Comparison of ENCODE assay signal across 1 worm cellular context in genomic region chrV:8661241-8661954, ce11.
TF ChIP-seq lines count a peak whose summit lies in the region.

No protein-coding gene starts in this region.

TF ChIP-seq in whole organism, L4 larva, 104 proteins besides CTCF, POLR2A, EP300 and RAD21 (continued from another document):
- peak; percentile 80; the same call in 1 of the 2 replicates for TF ChIP-seq lin-1 (GFP tag; IDR thresholded peaks at IDR 0.05; lab: Robert Waterston, UW)
- TF ChIP-seq mxl-2 (GFP tag; conservative IDR thresholded peaks at IDR 0.05; lab: Robert Waterston, UW) = no peak
- TF ChIP-seq ctbp-1 (GFP tag; IDR thresholded peaks at IDR 0.05; lab: Robert Waterston, UW) = no peak
- TF ChIP-seq jun-1 (tag; optimal IDR thresholded peaks at IDR 0.05; lab: Kevin White, UChicago) = no peak
- no peak for TF ChIP-seq nhr-111 (GFP tag; optimal IDR thresholded peaks at IDR 0.05; lab: Kevin White, UChicago)
- TF ChIP-seq tag-97 (GFP tag; IDR thresholded peaks at IDR 0.05; lab: Robert Waterston, UW) = no peak
- no peak for TF ChIP-seq egl-43 (GFP tag; IDR thresholded peaks at IDR 0.05; lab: Robert Waterston, UW)
- TF ChIP-seq nhr-10 (tag; optimal IDR thresholded peaks at IDR 0.05; lab: Kevin White, UChicago) = no peak
- TF ChIP-seq ceh-44 (GFP tag; IDR thresholded peaks at IDR 0.05; lab: Robert Waterston, UW) = no peak
- peak; percentile 89 for TF ChIP-seq dmd-6 (GFP tag; IDR thresholded peaks at IDR 0.05; lab: Robert Waterston, UW)
- TF ChIP-seq mdt-29 (GFP tag; IDR thresholded peaks at IDR 0.05; lab: Robert Waterston, UW) = no peak
- TF ChIP-seq zip-11 (GFP tag; IDR thresholded peaks at IDR 0.05; lab: Robert Waterston, UW) = no peak
- TF ChIP-seq nhr-41 (GFP tag; IDR thresholded peaks at IDR 0.05; lab: Robert Waterston, UW) = peak; percentile 69
- no peak for TF ChIP-seq ces-1 (GFP tag; optimal IDR thresholded peaks at IDR 0.05; lab: Kevin White, UChicago)
- TF ChIP-seq D1046.2 (GFP tag; IDR thresholded peaks at IDR 0.05; lab: Robert Waterston, UW) = peak; percentile 12; the same call in 1 of the 2 replicates
- peak; percentile 32 for TF ChIP-seq nhr-28 (tag; optimal IDR thresholded peaks at IDR 0.05; lab: Kevin White, UChicago)
- TF ChIP-seq nhr-102 (tag; optimal IDR thresholded peaks at IDR 0.05; lab: Kevin White, UChicago) = peak; percentile 54
- no peak for TF ChIP-seq daf-12 (tag; optimal IDR thresholded peaks at IDR 0.05; lab: Kevin White, UChicago)
- TF ChIP-seq zfp-2 (tag; optimal IDR thresholded peaks at IDR 0.05; lab: Kevin White, UChicago) = no peak
- TF ChIP-seq F37D6.2 (tag; optimal IDR thresholded peaks at IDR 0.05; lab: Kevin White, UChicago) = no peak
- no peak for TF ChIP-seq egl-27 (tag; optimal IDR thresholded peaks at IDR 0.05; lab: Kevin White, UChicago)
- no peak for TF ChIP-seq snpc-4 (tag; optimal IDR thresholded peaks at IDR 0.05; lab: Kevin White, UChicago)
- TF ChIP-seq Y5F2A.4 (GFP tag; optimal IDR thresholded peaks at IDR 0.05; lab: Kevin White, UChicago) = no peak
- TF ChIP-seq vab-7 (GFP tag; IDR thresholded peaks at IDR 0.05; lab: Robert Waterston, UW) = no peak
- no peak for TF ChIP-seq madf-9 (GFP tag; conservative IDR thresholded peaks at IDR 0.05; lab: Robert Waterston, UW)
- TF ChIP-seq nhr-6 (tag; optimal IDR thresholded peaks at IDR 0.05; lab: Kevin White, UChicago) = no peak
- TF ChIP-seq lsy-2 (tag; optimal IDR thresholded peaks at IDR 0.05; lab: Kevin White, UChicago) = no peak
- no peak for TF ChIP-seq daf-8 (GFP tag; IDR thresholded peaks at IDR 0.05; lab: Robert Waterston, UW)
- TF ChIP-seq spr-1 (tag; optimal IDR thresholded peaks at IDR 0.05; lab: Kevin White, UChicago) = no peak
- peak; percentile 82 for TF ChIP-seq dve-1 (tag; optimal IDR thresholded peaks at IDR 0.05; lab: Kevin White, UChicago; ENCODE audit: insufficient read depth)
- TF ChIP-seq zfp-3 (GFP tag; conservative IDR thresholded peaks at IDR 0.05; lab: Robert Waterston, UW) = no peak
- TF ChIP-seq zag-1 (tag; optimal IDR thresholded peaks at IDR 0.05; lab: Kevin White, UChicago) = no peak
- no peak for TF ChIP-seq dmd-8 (GFP tag; IDR thresholded peaks at IDR 0.05; lab: Robert Waterston, UW)
- no peak for TF ChIP-seq lin-38 (GFP tag; IDR thresholded peaks at IDR 0.05; lab: Robert Waterston, UW)
- no peak for TF ChIP-seq dmd-9 (GFP tag; IDR thresholded peaks at IDR 0.05; lab: Robert Waterston, UW)
- no peak for TF ChIP-seq arid-1 (GFP tag; conservative IDR thresholded peaks at IDR 0.05; lab: Robert Waterston, UW)
- no peak for TF ChIP-seq ceh-28 (tag; optimal IDR thresholded peaks at IDR 0.05; lab: Kevin White, UChicago)
- TF ChIP-seq aly-2 (tag; optimal IDR thresholded peaks at IDR 0.05; lab: Kevin White, UChicago) = no peak
- no peak for TF ChIP-seq ceh-82 (tag; optimal IDR thresholded peaks at IDR 0.05; lab: Kevin White, UChicago)
- TF ChIP-seq unc-39 (tag; optimal IDR thresholded peaks at IDR 0.05; lab: Kevin White, UChicago) = no peak
- TF ChIP-seq T26A8.4 (GFP tag; IDR thresholded peaks at IDR 0.05; lab: Robert Waterston, UW) = 0 out of 2 replicates have a peak, but pooled peaks have one; percentile 27
- no peak for TF ChIP-seq fkh-10 (GFP tag; optimal IDR thresholded peaks at IDR 0.05; lab: Kevin White, UChicago)
- no peak for TF ChIP-seq R02D3.7 (tag; optimal IDR thresholded peaks at IDR 0.05; lab: Kevin White, UChicago)
